Fruit fly (Drosophila melanogaster): ENCODE data around the gene CG3473.

Gene CG3473

DNA sequence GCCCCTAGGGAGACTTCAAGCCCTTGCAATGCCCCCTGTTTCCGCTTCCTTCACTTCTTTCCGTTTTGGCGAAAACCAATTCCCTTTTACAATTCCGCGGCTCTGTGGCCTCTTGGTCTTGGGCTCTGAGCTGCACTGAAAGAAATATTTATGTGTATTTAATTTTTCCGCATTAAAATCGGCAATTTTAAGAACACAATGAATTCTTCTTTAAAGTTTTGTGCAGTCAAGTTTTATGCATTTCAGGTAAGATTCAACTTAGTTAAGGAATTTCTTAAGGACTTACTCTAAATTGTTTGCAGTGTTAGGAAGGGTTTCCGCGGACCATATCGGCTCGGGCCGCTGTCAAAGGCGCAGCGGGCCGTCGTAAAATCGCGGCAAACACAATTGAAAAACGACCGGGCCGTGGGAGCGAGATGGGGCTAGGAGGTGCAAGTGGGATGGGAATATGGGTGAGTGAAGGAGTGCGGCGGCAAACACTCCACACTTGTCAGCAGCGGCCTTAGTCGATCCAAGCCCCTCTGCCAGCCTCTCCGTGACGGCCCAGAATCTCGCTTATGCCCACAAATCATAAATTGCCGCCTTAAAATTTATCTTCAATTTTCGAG, 11.3 kb downstream of the CG3473 start (continued):
- TF ChIP-seq CG2120 (GFP tag; optimal IDR thresholded peaks at IDR 0.05) (peak; percentile 49), lbe (GFP tag; optimal IDR thresholded peaks at IDR 0.05) (peak; percentile 89), CG8924 (tag; optimal IDR thresholded peaks at IDR 0.05) (peak; percentile 62), CG11398 (GFP tag; optimal IDR thresholded peaks at IDR 0.05) (peak; percentile 51), Hsf (GFP tag; optimal IDR thresholded peaks at IDR 0.05) (peak; percentile 53), CG16863 (GFP tag; optimal IDR thresholded peaks at IDR 0.05) (peak; percentile 51), Usf (GFP tag; optimal IDR thresholded peaks at IDR 0.05) (peak; percentile 23), CG1832 (GFP tag; optimal IDR thresholded peaks at IDR 0.05) (peak; percentile 50), E2f1 (GFP tag; IDR thresholded peaks at IDR 0.05) (peak; percentile 8; the same call in 1 of the 2 replicates), E2f2 (GFP tag; IDR thresholded peaks at IDR 0.05) (0 out of 2 replicates have a peak, but pooled peaks have one; percentile 15), trem (tag; optimal IDR thresholded peaks at IDR 0.05) (peak; percentile 58), aop (GFP tag; IDR thresholded peaks at IDR 0.05) (no peak), Dip2 (GFP tag; IDR thresholded peaks at IDR 0.05) (no peak), CG3163 (GFP tag; optimal IDR thresholded peaks at IDR 0.05) (peak; percentile 14), CG33557 (GFP tag; optimal IDR thresholded peaks at IDR 0.05) (peak; percentile 27), da (GFP tag; optimal IDR thresholded peaks at IDR 0.05) (no peak), CG10431 (GFP tag; optimal IDR thresholded peaks at IDR 0.05) (no peak), abd-A (tag; optimal IDR thresholded peaks at IDR 0.05) (no peak), CG6765 (GFP tag; optimal IDR thresholded peaks at IDR 0.05) (no peak), eve (GFP tag; optimal IDR thresholded peaks at IDR 0.05) (peak in 1 of 2 experiments; percentile 66), CG11695 (GFP tag; IDR thresholded peaks at IDR 0.05) (peak; percentile 59), sima (GFP tag; optimal IDR thresholded peaks at IDR 0.05) (peak; percentile 18), run (tag; optimal IDR thresholded peaks at IDR 0.05) (peak; percentile 11), exex (tag; optimal IDR thresholded peaks at IDR 0.05) (no peak), ash1 (GFP tag; optimal IDR thresholded peaks at IDR 0.05) (no peak), Ssrp (tag; optimal IDR thresholded peaks at IDR 0.05) (peak; percentile 53), bowl (GFP tag; IDR thresholded peaks at IDR 0.05) (no peak), CG8765 (GFP tag; IDR thresholded peaks at IDR 0.05) (peak; percentile 68), CG18599 (GFP tag; optimal IDR thresholded peaks at IDR 0.05) (peak; percentile 73), CG17186 (GFP tag; optimal IDR thresholded peaks at IDR 0.05) (no peak), CG10979 (tag; optimal IDR thresholded peaks at IDR 0.05) (peak; percentile 70), Tbp (GFP tag; optimal IDR thresholded peaks at IDR 0.05) (no peak), CG9876 (GFP tag; optimal IDR thresholded peaks at IDR 0.05) (peak; percentile 32), CG8944 (GFP tag; optimal IDR thresholded peaks at IDR 0.05) (peak; percentile 54), nmo (GFP tag; optimal IDR thresholded peaks at IDR 0.05) (peak; percentile 67), CG7357 (GFP tag; IDR thresholded peaks at IDR 0.05) (peak; percentile 36; the same call in 1 of the 3 replicates), CG10366 (GFP tag; IDR thresholded peaks at IDR 0.05) (peak; percentile 48), lola (GFP tag; optimal IDR thresholded peaks at IDR 0.05) (peak in 1 of 3 experiments; percentile 81), CG4854 (GFP tag; optimal IDR thresholded peaks at IDR 0.05) (peak; percentile 20), CG1233 (GFP tag; optimal IDR thresholded peaks at IDR 0.05) (peak; percentile 25), H2.0 (GFP tag; IDR thresholded peaks at IDR 0.05) (peak; percentile 21; the same call in 1 of the 2 replicates), ato (GFP tag; IDR thresholded peaks at IDR 0.05; ENCODE audit: partially characterized antibody) (no peak), Hmr (GFP tag; optimal IDR thresholded peaks at IDR 0.05) (peak; percentile 33), psq (GFP tag; optimal IDR thresholded peaks at IDR 0.05) (no peak), bbx (GFP tag; IDR thresholded peaks at IDR 0.05; ENCODE audit: partially characterized antibody) (no peak), lmd (GFP tag; IDR thresholded peaks at IDR 0.05) (peak; percentile 30; the same call in 1 of the 2 replicates), cas (GFP tag; IDR thresholded peaks at IDR 0.05) (no peak), lov (optimal IDR thresholded peaks at IDR 0.05) (no peak), lov (GFP tag; IDR thresholded peaks at IDR 0.05) (peak; percentile 63; the same call in 1 of the 3 replicates), Nf-YC (tag; optimal IDR thresholded peaks at IDR 0.05) (no peak)

Data from whole organism, embryonic.